Fruit fly (Drosophila melanogaster) whole organism, larva: ENCODE results near the gene mld.

ENCODE experiments used
- noc ChIP-seq: fragments of 200-800 bp; sonication (Bioruptor generic); optimal IDR thresholded peaks from 3 replicates; lab custom pipeline; 2019; ENCODE audit warnings: missing biosample characterization, mild to moderate bottlenecking, missing genetic modification characterization, moderate library complexity

mld gene

dm6 chr3R:24564191-24564798, 21.2 kb upstream of the mld start:
- no peak for TF ChIP-seq noc (tag; lab: Kevin White, UChicago)

dm6 chr3R:24564799-24565344, 20.6 kb upstream of the mld start:
- peak; percentile 28 for TF ChIP-seq noc (tag; lab: Kevin White, UChicago)

dm6 chr3R:24565748-24566239, 19.7 kb upstream of the mld start:
- peak; percentile 83 for TF ChIP-seq noc (tag; lab: Kevin White, UChicago)

- no peak for TF ChIP-seq noc (tag; lab: Kevin White, UChicago)
Observed at dm6 chr3R:24566756-24567426, 18.6 kb upstream of the mld start.

- peak; percentile 82 for TF ChIP-seq noc (tag; lab: Kevin White, UChicago)
Observed at dm6 chr3R:24567427-24567771, 18.1 kb upstream of the mld start.

dm6 chr3R:24568251-24568932, 17.1 kb upstream of the mld start:
- no peak for TF ChIP-seq noc (tag; lab: Kevin White, UChicago)

dm6 chr3R:24569669-24570349, 15.6 kb upstream of the mld start:
- no peak for TF ChIP-seq noc (tag; lab: Kevin White, UChicago)

dm6 chr3R:24571386-24572124, 13.9 kb upstream of the mld start:
- TF ChIP-seq noc (tag; lab: Kevin White, UChicago), result peak; percentile 82

dm6 chr3R:24572540-24573043, 12.9 kb upstream of the mld start:
- peak; percentile 97 for TF ChIP-seq noc (tag; lab: Kevin White, UChicago)

- no peak for TF ChIP-seq noc (tag; lab: Kevin White, UChicago)
Observed at dm6 chr3R:24573094-24573732, 12.2 kb upstream of the mld start.

- peak; percentile 61 for TF ChIP-seq noc (tag; lab: Kevin White, UChicago)
Observed at dm6 chr3R:24574123-24574522, 11.3 kb upstream of the mld start.

dm6 chr3R:24575109-24575508, 10.3 kb upstream of the mld start:
- no peak for TF ChIP-seq noc (tag; lab: Kevin White, UChicago)

- TF ChIP-seq noc (tag; lab: Kevin White, UChicago), result peak; percentile 46
Observed at dm6 chr3R:24575787-24576413, 9.6 kb upstream of the mld start.

- TF ChIP-seq noc (tag; lab: Kevin White, UChicago), result no peak
Observed at dm6 chr3R:24577355-24577754, 8.1 kb upstream of the mld start.
